Fruit fly (Drosophila melanogaster) whole organism, adult: ENCODE data around the gene Dis3.

Experiments
- CG11617 ChIP-seq: fragments of 200-800 bp; sonication (Bioruptor generic); optimal IDR thresholded peaks from 2 replicates; lab custom pipeline; 2017; ENCODE audit warnings: mild to moderate bottlenecking, missing biosample characterization, missing genetic modification reagents, missing genetic modification characterization
- CG14711 ChIP-seq: fragments of 200-800 bp; sonication (Bioruptor generic); optimal IDR thresholded peaks from 2 replicates; lab custom pipeline; 2018; ENCODE audit warnings: missing biosample characterization, mild to moderate bottlenecking, missing genetic modification characterization, moderate library complexity
- CG1620 ChIP-seq: fragments of 200-800 bp; sonication (Bioruptor generic); optimal IDR thresholded peaks from 2 replicates; lab custom pipeline; 2016; ENCODE audit warnings: missing biosample characterization, missing genetic modification characterization
- CG33017 ChIP-seq: fragments of 200-800 bp; sonication (Bioruptor generic); optimal IDR thresholded peaks from 2 replicates; lab custom pipeline; 2018; ENCODE audit warnings: missing biosample characterization, mild to moderate bottlenecking, missing genetic modification characterization, moderate library complexity
- CG5204 ChIP-seq: fragments of 200-800 bp; sonication (Bioruptor generic); optimal IDR thresholded peaks from 2 replicates; lab custom pipeline; 2016; ENCODE audit warnings: missing biosample characterization, missing genetic modification characterization
- CG7101 ChIP-seq: fragments of 200-800 bp; sonication (Bioruptor generic); optimal IDR thresholded peaks from 2 replicates; lab custom pipeline; 2018; ENCODE audit warnings: missing biosample characterization, mild to moderate bottlenecking, missing genetic modification characterization, moderate library complexity
- Clk ChIP-seq: fragments of 200-800 bp; sonication (Bioruptor generic); optimal IDR thresholded peaks from 2 replicates; lab custom pipeline; 2017; ENCODE audit warnings: missing biosample characterization, missing genetic modification characterization
- Crg-1 ChIP-seq: fragments of 200-800 bp; sonication (Bioruptor generic); optimal IDR thresholded peaks from 2 replicates; lab custom pipeline; 2016; ENCODE audit warnings: missing biosample characterization, missing genetic modification characterization
- Hr96 ChIP-seq: fragments of 200-800 bp; sonication (Bioruptor generic); optimal IDR thresholded peaks from 2 replicates; lab custom pipeline; 2016; ENCODE audit warnings: missing biosample characterization, missing genetic modification characterization
- Mnt ChIP-seq: fragments of 200-800 bp; sonication (Bioruptor generic); optimal IDR thresholded peaks from 2 replicates; lab custom pipeline; 2016; ENCODE audit warnings: missing biosample characterization, mild to moderate bottlenecking, missing genetic modification characterization
- cnc ChIP-seq, 2 experiments: fragments of >200 bp; optimal IDR thresholded peaks; 2 replicates each; lab custom pipeline; 2017
- kay ChIP-seq: fragments of 200-800 bp; sonication (Bioruptor generic); peaks from one replicate; lab custom pipeline; 2016; ENCODE audit warnings: missing biosample characterization, missing genetic modification characterization, borderline replicate concordance
- ovo ChIP-seq: fragments of 200-800 bp; sonication (Bioruptor generic); optimal IDR thresholded peaks from 2 replicates; lab custom pipeline; 2016; ENCODE audit warnings: missing biosample characterization, missing genetic modification characterization
- tj ChIP-seq: fragments of 200-800 bp; sonication (Bioruptor generic); optimal IDR thresholded peaks from 3 replicates; lab custom pipeline; 2017; ENCODE audit warnings: missing biosample characterization, mild to moderate bottlenecking, missing genetic modification characterization, moderate library complexity

dm6 chr3R:24319632-24320341 lies 13.4 kb upstream of the Dis3 start:
- TF ChIP-seq CG7101 (tag; lab: Kevin White, UChicago) = no peak
- TF ChIP-seq Clk = no peak
- no peak for TF ChIP-seq Hr96 (GFP tag; lab: Kevin White, UChicago)
- TF ChIP-seq Mnt (GFP tag; lab: Kevin White, UChicago) = peak; percentile 70
- TF ChIP-seq CG1620 (GFP tag; lab: Kevin White, UChicago) = no peak
- TF ChIP-seq CG14711 (tag; lab: Kevin White, UChicago) = no peak
- peak; percentile 97 for TF ChIP-seq kay (GFP tag; lab: Kevin White, UChicago)
- TF ChIP-seq CG5204 = no peak
- TF ChIP-seq cnc (optimal IDR thresholded peaks at IDR 0.05; lab: Kevin White, UChicago) = no peak
- peak; percentile 58 for TF ChIP-seq tj (GFP tag; lab: Kevin White, UChicago)
- no peak for TF ChIP-seq CG33017
- no peak for TF ChIP-seq ovo (GFP tag; lab: Kevin White, UChicago)
- no peak for TF ChIP-seq CG11617
- TF ChIP-seq Crg-1 (GFP tag; lab: Kevin White, UChicago) = no peak
